Worm (Caenorhabditis elegans): ENCODE measurements around the gene sdz-33.
"Not testable (repeated sequence)": the region's sequence is repeated elsewhere in the genome, so short reads cannot be mapped to it uniquely, and the experiment has no call there.

ce11 chrIII:11883694-11884093 is 23.6 kb upstream of the sdz-33 start, which contains the start of gene fbxb-22:
- not testable (repeated sequence) for TF ChIP-seq ceh-13 (GFP tag; optimal IDR thresholded peaks at IDR 0.05); ama-1 (optimal IDR thresholded peaks at IDR 0.05); flt-1 (GFP tag; IDR thresholded peaks at IDR 0.05); hmg-4 (GFP tag; optimal IDR thresholded peaks at IDR 0.05); scrt-1 (GFP tag; IDR thresholded peaks at IDR 0.05); sea-1 (GFP tag; conservative IDR thresholded peaks at IDR 0.05); B0310.2 (tag; optimal IDR thresholded peaks at IDR 0.05); hmbx-1 (tag; optimal IDR thresholded peaks at IDR 0.05); aly-1 (tag; optimal IDR thresholded peaks at IDR 0.05); F13C5.2 (tag; optimal IDR thresholded peaks at IDR 0.05); tbx-37 (GFP tag; conservative IDR thresholded peaks at IDR 0.05); pes-1 (GFP tag; IDR thresholded peaks at IDR 0.05); ets-7 (tag; optimal IDR thresholded peaks at IDR 0.05); ceh-36 (tag; optimal IDR thresholded peaks at IDR 0.05)

All from whole organism, early embryonic.